Fruit fly (Drosophila melanogaster): ENCODE measurements around the gene b.
A peak's percentile ranks its signal among the peaks of the same experiment; 100 is the strongest.

The b gene

dm6 chr2L:13835959-13836358 lies 14.9 kb downstream of the b start:
- TF ChIP-seq Dfd (GFP tag; optimal IDR thresholded peaks at IDR 0.05) (no peak), Hr83 (GFP tag; optimal IDR thresholded peaks at IDR 0.05; ENCODE audit: poor library complexity, severe bottlenecking) (no peak), tai (GFP tag; optimal IDR thresholded peaks at IDR 0.05) (no peak), GATAd (GFP tag; optimal IDR thresholded peaks at IDR 0.05) (no peak), CG32264 (GFP tag; optimal IDR thresholded peaks at IDR 0.05) (no peak), CG9705 (GFP tag; optimal IDR thresholded peaks at IDR 0.05) (no peak), Sp1 (GFP tag; optimal IDR thresholded peaks at IDR 0.05) (no peak), Abd-B (GFP tag; optimal IDR thresholded peaks at IDR 0.05) (no peak), foxo (GFP tag; optimal IDR thresholded peaks at IDR 0.05) (no peak), sv (GFP tag; optimal IDR thresholded peaks at IDR 0.05) (no peak), brk (GFP tag; optimal IDR thresholded peaks at IDR 0.05) (no peak), lola (GFP tag; optimal IDR thresholded peaks at IDR 0.05) (no peak), psq (GFP tag; optimal IDR thresholded peaks at IDR 0.05) (no peak), Rel (GFP tag; optimal IDR thresholded peaks at IDR 0.05) (no peak), Rel (tag; optimal IDR thresholded peaks at IDR 0.05) (no peak), Dif (GFP tag; optimal IDR thresholded peaks at IDR 0.05; ENCODE audit: partially characterized antibody) (no peak), Myc (optimal IDR thresholded peaks at IDR 0.05) (no peak)

dm6 chr2L:13837579-13837978 lies 16.5 kb downstream of the b start:
- TF ChIP-seq psq (GFP tag; optimal IDR thresholded peaks at IDR 0.05) (peak; percentile 17), h (GFP tag; optimal IDR thresholded peaks at IDR 0.05) (peak; percentile 16), foxo (GFP tag; optimal IDR thresholded peaks at IDR 0.05) (no peak), sage (GFP tag; optimal IDR thresholded peaks at IDR 0.05) (peak; percentile 63)

dm6 chr2L:13838647-13839390 lies 17.8 kb downstream of the b start:
- TF ChIP-seq HLH106 (tag; optimal IDR thresholded peaks at IDR 0.05) (peak; percentile 41), h (GFP tag; optimal IDR thresholded peaks at IDR 0.05) (peak; percentile 41), ey (GFP tag; optimal IDR thresholded peaks at IDR 0.05) (peak; percentile 13), Abd-B (GFP tag; optimal IDR thresholded peaks at IDR 0.05) (no peak), br (GFP tag; optimal IDR thresholded peaks at IDR 0.05) (peak; percentile 56), dl (GFP tag; optimal IDR thresholded peaks at IDR 0.05; ENCODE audit: insufficient read depth in 1 of 2, partially characterized antibody in 2 of 2) (no peak), Jra (GFP tag; optimal IDR thresholded peaks at IDR 0.05) (no peak), Rel (GFP tag; optimal IDR thresholded peaks at IDR 0.05) (no peak), Rel (tag; optimal IDR thresholded peaks at IDR 0.05) (no peak), pan (optimal IDR thresholded peaks at IDR 0.05) (no peak), sage (GFP tag; optimal IDR thresholded peaks at IDR 0.05) (no peak), Myc (optimal IDR thresholded peaks at IDR 0.05) (no peak), Hr78 (GFP tag; optimal IDR thresholded peaks at IDR 0.05) (no peak), dmrt93B (GFP tag; optimal IDR thresholded peaks at IDR 0.05) (no peak), Hr83 (GFP tag; optimal IDR thresholded peaks at IDR 0.05; ENCODE audit: poor library complexity, severe bottlenecking) (no peak), OdsH (GFP tag; optimal IDR thresholded peaks at IDR 0.05) (peak; percentile 2), Sp1 (GFP tag; optimal IDR thresholded peaks at IDR 0.05) (peak; percentile 39), jim (GFP tag; optimal IDR thresholded peaks at IDR 0.05) (no peak), woc (GFP tag; optimal IDR thresholded peaks at IDR 0.05) (no peak), Mio (GFP tag; optimal IDR thresholded peaks at IDR 0.05) (no peak), tai (GFP tag; optimal IDR thresholded peaks at IDR 0.05) (no peak), Vsx2 (GFP tag; optimal IDR thresholded peaks at IDR 0.05; ENCODE audit: partially characterized antibody) (no peak), CG32264 (GFP tag; optimal IDR thresholded peaks at IDR 0.05) (no peak), psq (GFP tag; optimal IDR thresholded peaks at IDR 0.05) (no peak), Hnf4 (GFP tag; optimal IDR thresholded peaks at IDR 0.05) (no peak), lola (GFP tag; optimal IDR thresholded peaks at IDR 0.05) (no peak), CrebA (GFP tag; optimal IDR thresholded peaks at IDR 0.05; ENCODE audit: borderline replicate concordance) (no peak), usp (GFP tag; optimal IDR thresholded peaks at IDR 0.05) (no peak), Dif (GFP tag; optimal IDR thresholded peaks at IDR 0.05; ENCODE audit: partially characterized antibody) (no peak), rgr (GFP tag; optimal IDR thresholded peaks at IDR 0.05) (no peak), CG9705 (GFP tag; optimal IDR thresholded peaks at IDR 0.05) (no peak), Dfd (GFP tag; optimal IDR thresholded peaks at IDR 0.05) (no peak), sv (GFP tag; optimal IDR thresholded peaks at IDR 0.05) (peak; percentile 14), GATAd (GFP tag; optimal IDR thresholded peaks at IDR 0.05) (no peak), dsf (GFP tag; optimal IDR thresholded peaks at IDR 0.05; ENCODE audit: borderline replicate concordance) (no peak), N (GFP tag; optimal IDR thresholded peaks at IDR 0.05) (no peak), fru (GFP tag; optimal IDR thresholded peaks at IDR 0.05) (no peak), brk (GFP tag; optimal IDR thresholded peaks at IDR 0.05) (peak; percentile 30), foxo (GFP tag; optimal IDR thresholded peaks at IDR 0.05) (peak in 1 of 2 experiments; percentile 21)
